Worm (Caenorhabditis elegans) whole organism, L2 larva: ENCODE data around the gene C16B8.4.

Experiments used
- nhr-6 ChIP-seq: fragments of 150-350 bp; optimal IDR thresholded peaks from 2 replicates; lab custom pipeline; 2014; ENCODE audit warnings: missing biosample characterization, missing genetic modification characterization
- snpc-4 ChIP-seq: fragments of 150-350 bp; optimal IDR thresholded peaks from 2 replicates; lab custom pipeline; 2014; ENCODE audit warnings: missing biosample characterization, missing genetic modification characterization

DNA sequence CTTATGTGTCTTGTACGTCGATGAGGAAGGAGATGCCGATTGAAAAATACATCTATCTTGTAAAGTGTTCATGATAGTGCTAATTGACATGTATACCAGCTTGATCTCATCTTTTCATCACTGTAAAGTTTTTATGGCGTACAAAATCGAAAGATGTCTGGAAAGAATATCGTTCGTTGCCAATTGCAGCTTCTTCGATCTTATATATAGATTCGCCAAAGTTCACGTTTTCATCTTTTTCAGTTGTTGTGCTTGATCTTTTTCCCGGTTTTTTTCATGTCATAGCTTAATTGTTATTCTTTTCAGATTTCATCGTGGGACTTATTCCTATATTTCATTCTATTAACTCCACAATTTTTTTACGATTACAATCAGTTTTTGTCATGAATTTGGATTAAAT is 42.1 kb downstream of the C16B8.4 start, which contains the start of gene adt-3:
- TF ChIP-seq nhr-6 (tag; lab: Kevin White, UChicago): no peak
- TF ChIP-seq snpc-4 (tag; lab: Kevin White, UChicago): no peak
